Fruit fly (Drosophila melanogaster): ENCODE results near the gene CG10516.

The CG10516 gene

DNA sequence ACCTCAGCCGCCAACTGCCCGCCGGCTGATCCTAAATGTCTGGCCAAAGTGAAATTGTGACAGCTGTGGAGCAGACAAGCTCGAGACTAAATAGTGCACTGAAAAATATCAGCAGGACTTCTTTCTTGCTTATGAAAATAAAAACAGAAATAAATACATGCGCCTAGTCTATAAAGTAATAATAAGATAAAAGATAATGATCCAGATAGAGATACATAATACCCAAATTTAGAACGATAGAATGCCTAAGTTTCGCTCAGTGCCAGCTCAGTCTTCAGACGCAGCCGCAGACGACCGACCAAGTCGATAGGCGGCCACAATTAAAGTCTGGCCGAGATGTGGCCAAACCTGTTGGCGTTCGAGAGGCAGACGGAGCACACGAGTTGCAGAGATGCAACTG is 27.2 kb upstream of the CG10516 start (continued):
- TF ChIP-seq CG4617 (GFP tag; optimal IDR thresholded peaks at IDR 0.05; ENCODE audit: borderline replicate concordance), result no peak
- TF ChIP-seq Dip3 (GFP tag; optimal IDR thresholded peaks at IDR 0.05), result no peak
- peak in 1 of 2 experiments; percentile 70 for TF ChIP-seq Hr51 (GFP tag; optimal IDR thresholded peaks at IDR 0.05)
- no peak for TF ChIP-seq CG14710 (tag; optimal IDR thresholded peaks at IDR 0.05)
- no peak for TF ChIP-seq knrl (GFP tag; IDR thresholded peaks at IDR 0.05; ENCODE audit: partially characterized antibody)
- no peak for TF ChIP-seq ftz-f1 (GFP tag; optimal IDR thresholded peaks at IDR 0.05)
- peak; percentile 49; the same call in 1 of the 2 replicates for TF ChIP-seq CG14014 (GFP tag; IDR thresholded peaks at IDR 0.05)
- TF ChIP-seq CG4730 (GFP tag; IDR thresholded peaks at IDR 0.05), result peak; percentile 36; the same call in 1 of the 2 replicates
- TF ChIP-seq fd3F (GFP tag; optimal IDR thresholded peaks at IDR 0.05), result no peak
- peak; percentile 35 for TF ChIP-seq Lhr (GFP tag; optimal IDR thresholded peaks at IDR 0.05)
- no peak for TF ChIP-seq sd (tag; optimal IDR thresholded peaks at IDR 0.05)
- no peak for TF ChIP-seq pb (GFP tag; optimal IDR thresholded peaks at IDR 0.05)
- no peak for TF ChIP-seq sqz (GFP tag; optimal IDR thresholded peaks at IDR 0.05)
- TF ChIP-seq CG15269 (tag; optimal IDR thresholded peaks at IDR 0.05), result peak; percentile 66
- no peak for TF ChIP-seq vfl (GFP tag; optimal IDR thresholded peaks at IDR 0.05)
- TF ChIP-seq caup (GFP tag; optimal IDR thresholded peaks at IDR 0.05; ENCODE audit: severe bottlenecking), result peak; percentile 6
- peak; percentile 79 for TF ChIP-seq Oli (tag; optimal IDR thresholded peaks at IDR 0.05)
- TF ChIP-seq Fer1 (GFP tag; optimal IDR thresholded peaks at IDR 0.05), result peak; percentile 31
- peak; percentile 72 for TF ChIP-seq CG2875 (GFP tag; optimal IDR thresholded peaks at IDR 0.05)
- TF ChIP-seq gfzf (GFP tag; optimal IDR thresholded peaks at IDR 0.05), result no peak
- no peak for TF ChIP-seq zen (tag; optimal IDR thresholded peaks at IDR 0.05)
- TF ChIP-seq Taf1 (GFP tag; IDR thresholded peaks at IDR 0.05), result no peak
- no peak for TF ChIP-seq CG10654 (GFP tag; optimal IDR thresholded peaks at IDR 0.05)
- peak; percentile 44 for TF ChIP-seq lilli (GFP tag; optimal IDR thresholded peaks at IDR 0.05)
- TF ChIP-seq CG10462 (GFP tag; optimal IDR thresholded peaks at IDR 0.05), result peak; percentile 26
- no peak for TF ChIP-seq jumu (GFP tag; optimal IDR thresholded peaks at IDR 0.05)
- TF ChIP-seq gem (tag; optimal IDR thresholded peaks at IDR 0.05), result peak; percentile 74
- TF ChIP-seq CG12071 (GFP tag; optimal IDR thresholded peaks at IDR 0.05), result no peak
- no peak for TF ChIP-seq nom (GFP tag; optimal IDR thresholded peaks at IDR 0.05)
- TF ChIP-seq unc-4 (GFP tag; IDR thresholded peaks at IDR 0.05; ENCODE audit: partially characterized antibody), result no peak
- peak; percentile 52 for TF ChIP-seq ind (GFP tag; optimal IDR thresholded peaks at IDR 0.05)
- no peak for TF ChIP-seq MESR4 (GFP tag; optimal IDR thresholded peaks at IDR 0.05)
- no peak for TF ChIP-seq CG7271 (tag; optimal IDR thresholded peaks at IDR 0.05)
- peak; percentile 17 for TF ChIP-seq D19A (tag; optimal IDR thresholded peaks at IDR 0.05)
- no peak for TF ChIP-seq Kr (GFP tag; optimal IDR thresholded peaks at IDR 0.05)
- no peak for TF ChIP-seq lola (GFP tag; optimal IDR thresholded peaks at IDR 0.05)
- peak; percentile 94 for TF ChIP-seq Ets65A (GFP tag)
- peak; percentile 88 for TF ChIP-seq Med (GFP tag)
- TF ChIP-seq CG1792 (GFP tag; optimal IDR thresholded peaks at IDR 0.05), result peak; percentile 19
- TF ChIP-seq CG32767 (GFP tag; IDR thresholded peaks at IDR 0.05), result peak; percentile 38; the same call in 1 of the 2 replicates
- TF ChIP-seq pita (GFP tag; optimal IDR thresholded peaks at IDR 0.05), result no peak
- peak; percentile 63 for TF ChIP-seq Hr3 (GFP tag; optimal IDR thresholded peaks at IDR 0.05)
- TF ChIP-seq sob (GFP tag; IDR thresholded peaks at IDR 0.05), result no peak
- no peak for TF ChIP-seq en (GFP tag; optimal IDR thresholded peaks at IDR 0.05)
- TF ChIP-seq Camta (GFP tag; optimal IDR thresholded peaks at IDR 0.05), result peak; percentile 54
- TF ChIP-seq dysf (GFP tag; IDR thresholded peaks at IDR 0.05), result peak; percentile 79
- TF ChIP-seq hbn (GFP tag; IDR thresholded peaks at IDR 0.05; ENCODE audit: partially characterized antibody), result no peak
- no peak for TF ChIP-seq zf30C (GFP tag; optimal IDR thresholded peaks at IDR 0.05)
- TF ChIP-seq CG7786 (GFP tag; optimal IDR thresholded peaks at IDR 0.05), result no peak
- peak; percentile 65 for TF ChIP-seq grau (tag; optimal IDR thresholded peaks at IDR 0.05)

Measured in whole organism, embryonic.